Worm (Caenorhabditis elegans) whole organism, L3 larva: ENCODE measurements around the gene nhr-196.

Source experiments
- R02D3.7 ChIP-seq: fragments of 150-350 bp; optimal IDR thresholded peaks from 2 replicates; lab custom pipeline; 2014; ENCODE audit warnings: missing biosample characterization, missing genetic modification characterization
- ZK546.5 ChIP-seq: sonication (generic microtip); optimal IDR thresholded peaks from 2 replicates; lab custom pipeline; 2017; ENCODE audit warnings: missing biosample characterization, missing genetic modification characterization
- aly-2 ChIP-seq: fragments of 150-350 bp; optimal IDR thresholded peaks from 2 replicates; lab custom pipeline; 2014; ENCODE audit warnings: missing biosample characterization, missing genetic modification characterization
- ama-1 ChIP-seq: fragments of 150-350 bp; optimal IDR thresholded peaks from 2 replicates; lab custom pipeline; 2018
- ceh-9 ChIP-seq: sonication (generic microtip); optimal IDR thresholded peaks from 2 replicates; lab custom pipeline; 2018; ENCODE audit warnings: missing biosample characterization, missing genetic modification characterization
- egl-5 ChIP-seq: fragments of 150-350 bp; optimal IDR thresholded peaks from 2 replicates; lab custom pipeline; 2017; ENCODE audit warnings: missing biosample characterization, missing genetic modification reagents, missing genetic modification characterization, inconsistent platforms
- elt-1 ChIP-seq: fragments of 150-350 bp; optimal IDR thresholded peaks from 2 replicates; lab custom pipeline; 2014; ENCODE audit warnings: missing biosample characterization, missing genetic modification characterization
- elt-2 ChIP-seq: sonication (generic microtip); optimal IDR thresholded peaks from 2 replicates; lab custom pipeline; 2016; ENCODE audit warnings: missing genetic modification reagents, mild to moderate bottlenecking, missing genetic modification characterization, missing compliant biosample characterization
- elt-3 ChIP-seq, 3 experiments: fragments of 150-350 bp in 1 of 3; sonication (generic microtip) in 2 of 3; optimal IDR thresholded peaks; 2 replicates in 2 of 3; 4 replicates in 1 of 3; lab custom pipeline; 2014 to 2017; ENCODE audit warnings: missing biosample characterization in 3 of 3, missing genetic modification characterization in 3 of 3
- eor-1 ChIP-seq, 2 experiments: fragments of 150-350 bp; optimal IDR thresholded peaks; 2 replicates each; lab custom pipeline; 2014 to 2018; ENCODE audit warnings: missing biosample characterization in 2 of 2, missing genetic modification characterization in 2 of 2
- fkh-10 ChIP-seq: sonication (generic microtip); optimal IDR thresholded peaks from 2 replicates; lab custom pipeline; 2017; ENCODE audit warnings: missing biosample characterization, missing genetic modification reagents, missing genetic modification characterization
- fkh-2 ChIP-seq: fragments of 150-350 bp; optimal IDR thresholded peaks from 2 replicates; lab custom pipeline; 2014; ENCODE audit warnings: missing biosample characterization, missing genetic modification reagents, missing genetic modification characterization
- hmg-11 ChIP-seq: sonication (generic microtip); optimal IDR thresholded peaks from 2 replicates; lab custom pipeline; 2016; ENCODE audit warnings: missing genetic modification characterization, missing compliant biosample characterization
- jun-1 ChIP-seq: fragments of 150-350 bp; optimal IDR thresholded peaks from 2 replicates; lab custom pipeline; 2014; ENCODE audit warnings: missing biosample characterization, missing genetic modification reagents, missing genetic modification characterization
- lin-15B ChIP-seq: fragments of 150-350 bp; optimal IDR thresholded peaks from 2 replicates; lab custom pipeline; 2014; ENCODE audit warnings: missing biosample characterization, missing genetic modification characterization
- lin-39 ChIP-seq: fragments of 150-350 bp; optimal IDR thresholded peaks from 2 replicates; lab custom pipeline; 2018; ENCODE audit warnings: missing biosample characterization, missing genetic modification reagents, missing genetic modification characterization
- lsy-12 ChIP-seq: sonication (generic microtip); optimal IDR thresholded peaks from 2 replicates; lab custom pipeline; 2016; ENCODE audit warnings: mild to moderate bottlenecking, missing genetic modification characterization, missing compliant biosample characterization
- mdl-1 ChIP-seq: fragments of 150-350 bp; optimal IDR thresholded peaks from 2 replicates; lab custom pipeline; 2014; ENCODE audit warnings: missing biosample characterization, missing genetic modification characterization
- mml-1 ChIP-seq: fragments of 150-350 bp; sonication (generic microtip); optimal IDR thresholded peaks from 3 replicates; lab custom pipeline; 2014; ENCODE audit warnings: missing biosample characterization, missing genetic modification characterization
- nfya-1 ChIP-seq: sonication (generic microtip); optimal IDR thresholded peaks from 2 replicates; lab custom pipeline; 2017; ENCODE audit warnings: missing genetic modification characterization, mild to moderate bottlenecking, missing compliant biosample characterization, antibody characterized with exemption, moderate library complexity; ENCODE audit not compliant: insufficient read depth
- nhr-11 ChIP-seq: fragments of 150-350 bp; optimal IDR thresholded peaks from 2 replicates; lab custom pipeline; 2014; ENCODE audit warnings: missing biosample characterization, missing genetic modification characterization
- nhr-12 ChIP-seq: fragments of 150-350 bp; optimal IDR thresholded peaks from 2 replicates; lab custom pipeline; 2014; ENCODE audit warnings: missing biosample characterization, missing genetic modification characterization
- nhr-237 ChIP-seq: fragments of 150-350 bp; optimal IDR thresholded peaks from 2 replicates; lab custom pipeline; 2014; ENCODE audit warnings: missing biosample characterization, missing genetic modification characterization
- nhr-25 ChIP-seq: sonication (generic microtip); optimal IDR thresholded peaks from 2 replicates; lab custom pipeline; 2017; ENCODE audit warnings: missing biosample characterization, missing genetic modification characterization
- nhr-43 ChIP-seq: sonication (generic microtip); optimal IDR thresholded peaks from 2 replicates; lab custom pipeline; 2016; ENCODE audit warnings: mild to moderate bottlenecking, missing genetic modification characterization, missing compliant biosample characterization; ENCODE audit not compliant: poor library complexity, severe bottlenecking
- nhr-67 ChIP-seq: fragments of 150-350 bp; optimal IDR thresholded peaks from 2 replicates; lab custom pipeline; 2014; ENCODE audit warnings: missing biosample characterization, missing genetic modification characterization
- nhr-76 ChIP-seq: fragments of 150-350 bp; sonication (generic microtip); optimal IDR thresholded peaks from 5 replicates; lab custom pipeline; 2014; ENCODE audit warnings: missing biosample characterization, missing genetic modification characterization
- nhr-77 ChIP-seq: fragments of 150-350 bp; optimal IDR thresholded peaks from 2 replicates; lab custom pipeline; 2014; ENCODE audit warnings: missing biosample characterization, missing genetic modification characterization
- pha-4 ChIP-seq: fragments of 150-350 bp; optimal IDR thresholded peaks from 2 replicates; lab custom pipeline; 2014; ENCODE audit warnings: missing biosample characterization, missing genetic modification reagents, missing genetic modification characterization
- pqm-1 ChIP-seq: fragments of 150-350 bp; optimal IDR thresholded peaks from 2 replicates; lab custom pipeline; 2017; ENCODE audit warnings: missing biosample characterization, missing genetic modification characterization, inconsistent platforms
- sea-2 ChIP-seq: fragments of 150-350 bp; sonication (generic microtip); optimal IDR thresholded peaks from 4 replicates; lab custom pipeline; 2014; ENCODE audit warnings: missing biosample characterization, missing genetic modification reagents, missing genetic modification characterization
- skn-1 ChIP-seq: fragments of 150-350 bp; optimal IDR thresholded peaks from 2 replicates; lab custom pipeline; 2014; ENCODE audit warnings: missing biosample characterization, missing genetic modification characterization
- snpc-4 ChIP-seq: fragments of 150-350 bp; optimal IDR thresholded peaks from 2 replicates; lab custom pipeline; 2014; ENCODE audit warnings: missing biosample characterization, missing genetic modification characterization
- tbx-2 ChIP-seq: sonication (generic microtip); optimal IDR thresholded peaks from 2 replicates; lab custom pipeline; 2016; ENCODE audit warnings: mild to moderate bottlenecking, missing genetic modification characterization, missing compliant biosample characterization
- unc-39 ChIP-seq: sonication (generic microtip); optimal IDR thresholded peaks from 4 replicates; lab custom pipeline; 2017; ENCODE audit warnings: missing biosample characterization, missing genetic modification characterization
- unc-62 ChIP-seq: fragments of 150-350 bp; sonication (generic microtip); optimal IDR thresholded peaks from 4 replicates; lab custom pipeline; 2014; ENCODE audit warnings: missing biosample characterization, missing genetic modification reagents, missing genetic modification characterization
- zag-1 ChIP-seq: fragments of 150-350 bp; optimal IDR thresholded peaks from 2 replicates; lab custom pipeline; 2014; ENCODE audit warnings: missing biosample characterization, missing genetic modification characterization
- ztf-11 ChIP-seq: fragments of 150-350 bp; optimal IDR thresholded peaks from 2 replicates; lab custom pipeline; 2014; ENCODE audit warnings: missing biosample characterization, missing genetic modification characterization
- ztf-4 ChIP-seq: fragments of 150-350 bp; optimal IDR thresholded peaks from 2 replicates; lab custom pipeline; 2014; ENCODE audit warnings: missing biosample characterization, missing genetic modification characterization

The nhr-196 gene

DNA sequence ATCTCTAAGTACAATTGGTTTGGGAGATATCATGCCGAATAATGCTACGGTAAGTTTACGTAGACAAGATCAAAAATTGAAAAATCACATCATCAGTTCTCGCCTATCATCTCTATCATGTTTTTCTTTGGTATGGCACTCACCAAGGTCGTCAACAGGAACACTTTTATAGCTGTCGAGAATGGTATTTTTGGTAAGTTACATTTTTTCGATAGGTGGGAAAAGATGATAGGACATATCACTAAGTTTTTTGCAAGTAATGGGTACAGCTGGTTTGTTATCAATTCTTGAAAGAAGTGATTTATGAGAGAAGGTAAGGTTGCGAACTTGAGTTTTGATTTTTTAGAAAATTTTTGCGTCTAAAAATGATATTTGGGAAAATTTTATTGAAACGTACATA lies 22.5 kb downstream of the nhr-196 start:
- TF ChIP-seq nfya-1 (tag; lab: Kevin White, UChicago) (no peak), elt-3 (tag; optimal IDR thresholded peaks at IDR 0.05; lab: Kevin White, UChicago) (peak in 2 of 3 experiments; percentile 17 to 74), nhr-25 (peak; percentile 24)

DNA sequence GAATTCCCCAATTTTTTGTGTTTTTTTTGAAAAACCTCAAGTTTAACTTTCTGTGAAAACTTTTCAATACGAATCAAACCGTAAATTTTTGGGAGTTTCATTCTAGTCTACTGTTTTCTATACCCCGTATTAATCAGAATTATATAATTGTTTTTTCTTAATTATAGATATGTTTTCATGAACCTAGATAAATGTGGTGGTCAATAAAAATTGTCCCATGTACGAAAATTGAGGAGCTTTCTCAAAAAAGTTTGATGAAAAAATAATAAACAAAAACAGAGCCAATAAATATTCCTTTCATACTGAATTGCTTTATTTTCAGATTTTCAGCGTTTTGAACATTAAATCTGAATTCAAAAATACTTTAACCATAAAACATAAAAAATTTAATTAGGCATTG lies 24.9 kb downstream of the nhr-196 start, which contains the start of gene Y6E2A.1:
Gene Y6E2A.1, minus strand, starts transcription at position 101 of the 400 bp plus-strand sequence.
- TF ChIP-seq aly-2 (no peak), sea-2 (no peak), skn-1 (tag; lab: Kevin White, UChicago) (no peak), lin-15B (tag; lab: Kevin White, UChicago) (no peak), lsy-12 (tag; lab: Kevin White, UChicago) (no peak), nhr-25 (no peak), elt-3 (tag; optimal IDR thresholded peaks at IDR 0.05; lab: Kevin White, UChicago) (no peak), mdl-1 (no peak), egl-5 (tag; lab: Kevin White, UChicago) (no peak), nhr-237 (tag; lab: Kevin White, UChicago) (no peak), nhr-11 (tag; lab: Kevin White, UChicago) (no peak), ceh-9 (tag; lab: Kevin White, UChicago) (no peak), nhr-43 (no peak), nhr-12 (tag; lab: Kevin White, UChicago) (no peak), pqm-1 (tag; lab: Kevin White, UChicago) (no peak), nhr-76 (tag; lab: Kevin White, UChicago) (no peak), fkh-10 (GFP tag; lab: Kevin White, UChicago) (no peak), ZK546.5 (tag; lab: Kevin White, UChicago) (no peak), pha-4 (tag; lab: Kevin White, UChicago) (no peak)

DNA sequence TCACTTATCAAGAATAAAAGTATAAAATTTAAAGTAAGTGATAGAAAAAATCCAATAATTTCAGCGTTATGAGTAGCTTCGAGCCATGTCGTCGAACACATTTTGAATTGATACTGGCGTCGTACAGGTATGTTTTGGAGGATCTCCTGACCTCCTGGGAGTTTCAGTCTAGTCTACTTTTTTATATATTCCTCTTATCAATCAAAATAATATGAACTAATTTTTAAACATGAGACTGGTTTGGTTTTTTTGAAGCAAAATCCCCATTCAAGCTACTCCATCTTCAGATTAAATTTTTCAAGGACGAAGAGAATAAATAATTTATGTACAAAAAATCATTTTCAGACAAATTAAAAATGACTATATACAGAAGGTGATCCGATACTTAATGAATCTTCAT lies 26.4 kb downstream of the nhr-196 start, which contains the start of gene str-101:
Gene str-101, minus strand, starts transcription at position 101 of the 400 bp plus-strand sequence.
- TF ChIP-seq lin-39 (tag; lab: Kevin White, UChicago) (no peak), hmg-11 (tag; lab: Kevin White, UChicago) (no peak), mdl-1 (no peak), nhr-67 (tag; lab: Kevin White, UChicago) (no peak), elt-3 (tag; optimal IDR thresholded peaks at IDR 0.05; lab: Kevin White, UChicago) (no peak), nfya-1 (tag; lab: Kevin White, UChicago) (no peak), tbx-2 (tag; lab: Kevin White, UChicago) (no peak), mml-1 (tag; lab: Kevin White, UChicago) (no peak), elt-1 (no peak), eor-1 (tag; optimal IDR thresholded peaks at IDR 0.05; lab: Kevin White, UChicago) (no peak), aly-2 (no peak), lsy-12 (tag; lab: Kevin White, UChicago) (no peak), ztf-4 (tag; lab: Kevin White, UChicago) (no peak)

DNA sequence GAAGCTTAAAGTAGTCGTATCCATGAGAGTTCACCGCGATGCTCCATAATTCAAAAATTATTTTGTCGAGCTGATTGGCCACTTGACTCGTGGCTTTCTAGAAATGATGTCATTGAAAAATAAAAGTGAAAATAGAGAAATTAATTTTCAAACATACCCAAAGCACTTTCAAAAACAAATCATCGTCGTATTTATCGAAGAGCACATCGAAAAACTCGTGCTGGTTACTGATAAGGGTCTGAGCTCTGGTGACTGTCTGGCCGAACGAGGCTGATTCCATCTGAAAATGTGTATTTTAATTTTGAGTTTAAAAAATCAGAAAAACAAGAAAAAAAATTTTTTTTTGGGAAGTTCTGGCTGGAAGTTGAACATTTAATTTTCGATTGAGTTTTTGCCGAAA lies 26.9 kb downstream of the nhr-196 start:
- TF ChIP-seq mml-1 (tag; lab: Kevin White, UChicago) (no peak), jun-1 (tag; lab: Kevin White, UChicago) (no peak), elt-2 (peak; percentile 11), zag-1 (no peak), R02D3.7 (tag; lab: Kevin White, UChicago) (no peak), nfya-1 (tag; lab: Kevin White, UChicago) (no peak), fkh-2 (tag; lab: Kevin White, UChicago) (no peak), pqm-1 (tag; lab: Kevin White, UChicago) (peak; percentile 34), unc-62 (no peak)

DNA sequence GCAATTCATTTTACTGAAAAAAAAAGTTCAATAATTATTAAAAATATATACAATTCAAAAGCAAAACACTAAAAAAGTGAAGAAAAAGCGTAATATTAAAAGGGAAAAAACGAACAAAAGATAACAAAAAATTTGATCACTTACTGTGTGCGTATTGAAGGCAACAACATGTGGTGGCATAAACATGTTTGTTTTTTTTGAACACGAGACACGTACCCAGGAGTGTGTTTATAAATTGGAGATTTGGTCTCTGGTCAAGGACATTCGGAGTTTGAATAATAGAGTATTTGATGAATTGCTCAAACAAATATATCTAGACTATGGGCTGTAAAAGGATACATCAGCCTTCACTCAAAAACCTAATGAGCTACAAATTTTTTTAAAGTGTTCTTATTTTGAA lies 30.1 kb downstream of the nhr-196 start:
- TF ChIP-seq pqm-1 (tag; lab: Kevin White, UChicago) (no peak), ama-1 (lab: Kevin White, UChicago) (no peak), fkh-2 (tag; lab: Kevin White, UChicago) (no peak), unc-39 (tag; lab: Kevin White, UChicago) (no peak), lin-39 (tag; lab: Kevin White, UChicago) (no peak), ztf-4 (tag; lab: Kevin White, UChicago) (no peak), snpc-4 (tag; lab: Kevin White, UChicago) (no peak), ztf-11 (no peak), nhr-77 (tag; lab: Kevin White, UChicago) (no peak), zag-1 (no peak), R02D3.7 (tag; lab: Kevin White, UChicago) (no peak), nhr-76 (tag; lab: Kevin White, UChicago) (no peak), unc-62 (no peak), nhr-12 (tag; lab: Kevin White, UChicago) (no peak)
